Fruit fly (Drosophila melanogaster): ENCODE measurements around the gene Pdp.

The Pdp gene

dm6 chrX:7701282-7702078 is 33.0 kb downstream of the Pdp start (continued):
- TF ChIP-seq CG18599 (GFP tag; optimal IDR thresholded peaks at IDR 0.05) (peak; percentile 92), zfh2 (GFP tag; optimal IDR thresholded peaks at IDR 0.05) (peak; percentile 47), Dip2 (GFP tag; IDR thresholded peaks at IDR 0.05) (no peak), CG17385 (GFP tag; optimal IDR thresholded peaks at IDR 0.05) (peak; percentile 81), crc (GFP tag; optimal IDR thresholded peaks at IDR 0.05) (no peak), chif (GFP tag; optimal IDR thresholded peaks at IDR 0.05) (peak; percentile 47 to 48), tap (tag; optimal IDR thresholded peaks at IDR 0.05) (peak; percentile 67), Xrp1 (GFP tag; IDR thresholded peaks at IDR 0.05) (peak; percentile 65), ac (GFP tag; optimal IDR thresholded peaks at IDR 0.05) (no peak), wdn (GFP tag; IDR thresholded peaks at IDR 0.05) (no peak; the same call in 1 of the 2 replicates), CG2875 (GFP tag; optimal IDR thresholded peaks at IDR 0.05) (no peak), zen2 (GFP tag; IDR thresholded peaks at IDR 0.05; ENCODE audit: partially characterized antibody) (no peak), Doc2 (GFP tag; IDR thresholded peaks at IDR 0.05) (no peak), CG14050 (GFP tag; IDR thresholded peaks at IDR 0.05) (peak; percentile 46; the same call in 1 of the 3 replicates), mirr (GFP tag; optimal IDR thresholded peaks at IDR 0.05) (peak; percentile 52), CG15073 (GFP tag; optimal IDR thresholded peaks at IDR 0.05) (no peak), CG12071 (GFP tag; optimal IDR thresholded peaks at IDR 0.05) (peak; percentile 57), MBD-R2 (GFP tag; IDR thresholded peaks at IDR 0.05) (no peak; the same call in 1 of the 2 replicates), CG9797 (GFP tag; optimal IDR thresholded peaks at IDR 0.05) (no peak), CkIIα-i1 (GFP tag; IDR thresholded peaks at IDR 0.05) (no peak), Oli (tag; optimal IDR thresholded peaks at IDR 0.05) (peak; percentile 84), dmrt11E (tag; optimal IDR thresholded peaks at IDR 0.05) (peak; percentile 20), Bdp1 (GFP tag; optimal IDR thresholded peaks at IDR 0.05) (peak; percentile 32), ash1 (GFP tag; optimal IDR thresholded peaks at IDR 0.05) (no peak), CG17328 (GFP tag; IDR thresholded peaks at IDR 0.05) (peak; percentile 64), CG10147 (GFP tag; optimal IDR thresholded peaks at IDR 0.05) (peak; percentile 76), tll (GFP tag; optimal IDR thresholded peaks at IDR 0.05) (no peak), az2 (GFP tag; optimal IDR thresholded peaks at IDR 0.05) (peak; percentile 57), CG8359 (GFP tag; optimal IDR thresholded peaks at IDR 0.05; ENCODE audit: borderline replicate concordance) (no peak), Dek (tag; optimal IDR thresholded peaks at IDR 0.05) (peak; percentile 84), Myb (GFP tag; optimal IDR thresholded peaks at IDR 0.05) (peak; percentile 33), aop (GFP tag; IDR thresholded peaks at IDR 0.05) (no peak), ham (GFP tag; IDR thresholded peaks at IDR 0.05) (peak; percentile 64; the same call in 1 of the 2 replicates), toy (GFP tag; IDR thresholded peaks at IDR 0.05) (no peak), ro (GFP tag; IDR thresholded peaks at IDR 0.05) (no peak), CG9876 (GFP tag; optimal IDR thresholded peaks at IDR 0.05) (no peak), Hand (GFP tag; optimal IDR thresholded peaks at IDR 0.05) (peak; percentile 69), HmgD (GFP tag; optimal IDR thresholded peaks at IDR 0.05) (no peak), CG1603 (tag; optimal IDR thresholded peaks at IDR 0.05) (peak; percentile 33), stwl (tag; optimal IDR thresholded peaks at IDR 0.05) (no peak), CG14965 (GFP tag; optimal IDR thresholded peaks at IDR 0.05; ENCODE audit: borderline replicate concordance) (no peak), CG13424 (tag; optimal IDR thresholded peaks at IDR 0.05) (peak; percentile 78), PHDP (tag; optimal IDR thresholded peaks at IDR 0.05) (peak; percentile 89), CG31224 (GFP tag; IDR thresholded peaks at IDR 0.05) (peak; percentile 60), dysf (GFP tag; IDR thresholded peaks at IDR 0.05) (peak; percentile 85), CG11504 (tag; optimal IDR thresholded peaks at IDR 0.05) (peak; percentile 64), Sox102F (GFP tag; optimal IDR thresholded peaks at IDR 0.05) (peak; percentile 75), CG7357 (GFP tag; IDR thresholded peaks at IDR 0.05) (peak; percentile 48; the same call in 2 of the 3 replicates)
